Worm (Caenorhabditis elegans): ENCODE data around the gene acr-17.
A peak's percentile ranks its signal among the peaks of the same experiment; 100 is the strongest.
"Not testable (repeated sequence)": the region's sequence is repeated elsewhere in the genome, so short reads cannot be mapped to it uniquely, and the experiment has no call there.

acr-17 gene

DNA sequence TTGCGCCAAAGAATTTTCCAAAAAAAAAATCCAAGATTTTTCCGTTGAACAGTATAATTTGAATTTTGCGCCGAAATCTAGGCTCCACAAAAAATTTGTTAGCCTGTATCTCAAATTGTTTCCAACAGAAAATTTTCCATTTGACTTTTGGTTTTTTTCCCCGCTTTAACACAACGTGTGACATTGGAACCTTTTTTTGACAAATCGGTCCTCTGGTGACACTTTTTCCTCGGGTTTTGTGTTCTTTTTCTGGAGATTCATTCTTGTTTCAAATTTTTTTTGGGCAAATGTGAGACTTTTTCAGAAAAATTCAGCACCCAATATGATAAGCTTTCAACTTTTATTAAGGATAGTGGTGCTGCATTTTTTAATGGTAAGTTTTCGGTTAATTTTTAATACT, at the start of gene acr-17:
TSS of gene acr-17 (plus strand) at position 301 of the 400 bp plus-strand sequence.
- no peak for TF ChIP-seq W03F9.2 (tag; optimal IDR thresholded peaks at IDR 0.05)
- no peak for TF ChIP-seq him-1 (tag; optimal IDR thresholded peaks at IDR 0.05)
- TF ChIP-seq dao-5 (tag; optimal IDR thresholded peaks at IDR 0.05) = no peak

- not testable (repeated sequence) for TF ChIP-seq W03F9.2, him-1, dao-5 (tag; optimal IDR thresholded peaks at IDR 0.05)
These were observed 47.1 kb upstream of the acr-17 start, which contains the start of gene gst-10 for ce11 chrV:2561390-2561789. gst-10 (plus strand) TSS chrV:2561690.

DNA sequence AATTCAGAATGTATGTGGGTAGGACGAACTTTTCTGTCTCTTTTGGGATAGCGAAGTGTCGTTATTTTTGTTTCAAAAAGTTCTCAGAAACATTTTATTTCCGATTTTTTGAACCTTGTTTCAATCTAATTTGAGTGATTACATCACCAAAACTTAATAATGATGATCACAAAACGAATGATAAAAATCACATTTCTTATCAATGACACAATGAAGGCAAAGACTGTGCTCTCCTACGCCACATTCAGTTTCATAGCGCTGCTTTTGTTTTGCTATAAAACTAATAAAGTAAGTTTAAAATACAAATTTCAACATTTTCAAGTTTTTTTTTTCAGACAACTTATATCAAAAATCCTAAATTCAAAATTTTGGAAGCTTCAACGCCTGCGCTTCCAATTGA, 42.9 kb upstream of the acr-17 start, which contains the start of gene Y45G12C.1:
TSS of gene Y45G12C.1 (plus strand) at position 159 of the 400 bp plus-strand sequence.
- no peak for TF ChIP-seq dao-5 (tag; optimal IDR thresholded peaks at IDR 0.05)
- TF ChIP-seq W03F9.2 (tag; optimal IDR thresholded peaks at IDR 0.05) = no peak
- TF ChIP-seq him-1 (tag; optimal IDR thresholded peaks at IDR 0.05) = no peak

DNA sequence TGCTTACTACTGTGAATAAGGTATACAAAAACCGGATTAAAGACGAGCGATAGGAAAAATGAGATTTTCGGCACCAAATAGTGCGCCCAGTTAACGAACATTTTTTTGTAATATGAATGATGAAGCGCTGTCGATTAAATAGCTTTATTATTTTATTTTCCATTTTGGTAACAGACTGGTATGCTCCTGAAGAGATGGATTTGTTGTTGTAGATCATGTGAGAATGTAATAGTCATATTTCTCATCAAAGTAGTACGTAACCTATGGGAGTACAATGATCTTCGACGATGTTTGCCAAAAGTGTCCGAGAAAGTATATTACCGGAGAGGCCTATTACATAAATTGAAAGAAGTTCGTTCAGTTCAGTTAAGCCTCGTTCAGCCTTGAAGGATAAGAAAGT, 37.8 kb upstream of the acr-17 start, which contains the start of gene srj-19:
TSS of gene srj-19 (minus strand) at position 101 of the 400 bp plus-strand sequence.
- TF ChIP-seq W03F9.2 (tag; optimal IDR thresholded peaks at IDR 0.05) = no peak
- TF ChIP-seq him-1 (tag; optimal IDR thresholded peaks at IDR 0.05) = no peak
- no peak for TF ChIP-seq dao-5 (tag; optimal IDR thresholded peaks at IDR 0.05)

ce11 chrV:2573108-2573507, 35.3 kb upstream of the acr-17 start, which contains the start of gene srj-20:
srj-20 (minus strand) TSS chrV:2573208.
- no peak for TF ChIP-seq him-1 (tag; optimal IDR thresholded peaks at IDR 0.05)
- TF ChIP-seq W03F9.2 (tag; optimal IDR thresholded peaks at IDR 0.05) = no peak
- TF ChIP-seq dao-5 (tag; optimal IDR thresholded peaks at IDR 0.05) = no peak

ce11 chrV:2573881-2574280, 34.6 kb upstream of the acr-17 start, which contains the start of gene nhr-290:
nhr-290 (plus strand) TSS chrV:2574181.
- no peak for TF ChIP-seq W03F9.2 (tag; optimal IDR thresholded peaks at IDR 0.05)

- TF ChIP-seq him-1 (tag; optimal IDR thresholded peaks at IDR 0.05) = no peak
- TF ChIP-seq W03F9.2 (tag; optimal IDR thresholded peaks at IDR 0.05) = no peak
- no peak for TF ChIP-seq dao-5 (tag; optimal IDR thresholded peaks at IDR 0.05)
These were observed 32.7 kb upstream of the acr-17 start for ce11 chrV:2575716-2576115.

DNA sequence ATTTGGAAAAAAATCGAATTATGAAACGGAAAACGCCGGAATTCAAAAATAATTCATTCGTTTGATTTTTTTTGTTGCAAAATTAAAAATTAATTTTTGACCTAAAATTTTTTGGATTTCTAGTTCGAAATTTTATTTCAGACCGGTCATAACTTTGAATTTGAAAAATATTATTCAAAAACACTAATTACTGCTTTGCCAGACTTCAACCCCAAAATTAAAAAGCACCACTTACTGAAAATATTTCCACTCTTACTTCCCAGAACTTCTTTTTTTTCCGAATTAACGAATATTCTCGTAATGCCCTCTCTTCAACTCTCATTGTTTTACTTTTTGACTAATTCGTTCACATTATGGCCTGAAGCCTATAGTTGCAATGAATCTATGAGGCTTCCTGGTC, 30.8 kb upstream of the acr-17 start, which contains the start of gene srt-4:
TSS of gene srt-4 (plus strand) at position 301 of the 400 bp plus-strand sequence.
- TF ChIP-seq W03F9.2 (tag; optimal IDR thresholded peaks at IDR 0.05) = no peak
- TF ChIP-seq him-1 (tag; optimal IDR thresholded peaks at IDR 0.05) = no peak
- TF ChIP-seq dao-5 (tag; optimal IDR thresholded peaks at IDR 0.05) = no peak

DNA sequence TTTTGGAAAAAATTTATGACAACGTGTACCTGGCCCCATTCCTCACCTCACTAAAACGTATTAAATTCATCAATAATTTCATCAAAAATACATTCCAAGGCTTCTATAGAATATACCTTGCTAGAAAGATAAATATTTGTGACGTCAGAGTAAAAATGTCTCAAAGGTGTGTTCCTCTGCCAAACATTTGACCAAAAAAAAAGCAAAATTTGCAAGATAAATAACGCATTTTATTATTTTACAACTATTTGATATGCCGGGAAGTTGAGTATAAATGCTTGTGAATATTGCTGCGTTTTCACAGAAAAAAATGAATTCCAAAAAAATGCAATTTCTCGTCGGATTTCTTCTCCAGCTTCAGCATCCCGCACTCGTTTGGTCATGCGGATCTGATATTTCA, 27.9 kb upstream of the acr-17 start, which contains the start of gene C29G2.3:
TSS of gene C29G2.3 (plus strand) at position 301 of the 400 bp plus-strand sequence.
- TF ChIP-seq dao-5 (tag; optimal IDR thresholded peaks at IDR 0.05) = no peak

ce11 chrV:2585727-2586126, 22.7 kb upstream of the acr-17 start, which contains the start of gene C29G2.6:
C29G2.6 (minus strand) TSS chrV:2585908.
- TF ChIP-seq W03F9.2 (tag; optimal IDR thresholded peaks at IDR 0.05) (no peak), dao-5 (tag; optimal IDR thresholded peaks at IDR 0.05) (no peak), him-1 (tag; optimal IDR thresholded peaks at IDR 0.05) (no peak)

DNA sequence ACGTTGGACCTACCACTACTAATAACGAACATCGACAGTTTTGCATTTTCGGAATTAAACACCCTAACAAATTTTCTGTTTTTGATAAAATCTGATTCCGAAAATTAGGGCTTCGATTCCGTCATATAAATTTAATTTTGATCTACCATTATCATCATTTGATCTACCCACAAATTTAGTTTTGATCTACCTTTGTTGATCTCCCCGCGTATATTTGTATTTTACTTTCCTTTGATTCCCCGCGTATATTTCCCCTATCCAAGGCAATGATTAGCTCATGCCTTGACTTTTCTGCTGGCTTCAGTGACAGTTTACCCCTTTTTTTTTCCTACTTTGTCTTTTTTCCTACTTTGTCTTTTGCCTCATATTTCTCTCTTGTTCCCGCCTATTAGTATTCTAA, 18.6 kb upstream of the acr-17 start:
- TF ChIP-seq W03F9.2 (tag; optimal IDR thresholded peaks at IDR 0.05) = no peak

DNA sequence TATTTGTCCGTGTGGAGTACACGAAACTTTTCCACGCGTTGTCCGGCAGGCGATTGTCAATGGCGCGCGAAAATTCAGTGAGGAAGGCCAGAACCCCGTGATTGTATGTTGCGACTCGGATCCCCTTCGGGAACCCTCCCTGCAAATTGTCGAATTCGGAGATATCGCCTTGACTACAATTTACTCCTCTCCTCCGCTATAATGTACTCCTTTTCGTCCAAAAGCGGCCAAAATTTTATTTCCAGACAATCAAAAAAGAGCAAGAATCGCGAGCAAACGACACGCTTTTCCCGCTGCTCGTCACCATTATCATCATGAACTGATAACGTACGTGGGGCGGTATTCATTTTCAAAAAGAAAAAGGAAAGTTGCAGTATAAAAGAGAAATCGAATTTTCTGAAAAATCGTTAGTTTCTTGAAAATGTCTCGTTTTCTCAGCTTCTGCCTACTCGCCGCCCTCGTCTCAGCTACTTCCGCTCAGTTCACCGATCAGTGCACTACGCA, 16.2 kb upstream of the acr-17 start, which contains the start of gene irg-3:
TSS of gene irg-3 (plus strand) at position 419 of the 504 bp plus-strand sequence.
- no peak for TF ChIP-seq W03F9.2 (tag; optimal IDR thresholded peaks at IDR 0.05)
- TF ChIP-seq him-1 (tag; optimal IDR thresholded peaks at IDR 0.05) = no peak
- TF ChIP-seq dao-5 (tag; optimal IDR thresholded peaks at IDR 0.05) = no peak

DNA sequence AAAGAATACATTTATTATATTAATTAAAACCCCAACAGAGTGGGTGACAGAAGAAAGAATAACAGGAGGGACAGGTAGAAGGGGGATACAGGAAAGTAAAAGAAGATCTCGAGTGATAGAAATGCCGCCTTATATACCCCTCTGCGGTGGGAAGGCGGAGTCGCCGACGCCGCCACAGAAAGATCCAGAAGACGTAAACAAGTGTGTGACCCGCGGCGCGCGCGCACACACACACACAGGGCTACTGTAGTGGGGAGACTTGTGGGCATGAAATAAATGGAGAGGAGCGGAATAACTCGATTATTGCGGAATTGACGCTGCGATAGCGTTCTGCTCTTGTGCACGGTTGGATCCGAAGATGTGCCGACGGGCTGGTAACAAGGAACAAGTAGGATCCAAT, 12.7 kb upstream of the acr-17 start:
- TF ChIP-seq him-1 (tag; optimal IDR thresholded peaks at IDR 0.05) (no peak), W03F9.2 (tag; optimal IDR thresholded peaks at IDR 0.05) (no peak), dao-5 (tag; optimal IDR thresholded peaks at IDR 0.05) (no peak)

DNA sequence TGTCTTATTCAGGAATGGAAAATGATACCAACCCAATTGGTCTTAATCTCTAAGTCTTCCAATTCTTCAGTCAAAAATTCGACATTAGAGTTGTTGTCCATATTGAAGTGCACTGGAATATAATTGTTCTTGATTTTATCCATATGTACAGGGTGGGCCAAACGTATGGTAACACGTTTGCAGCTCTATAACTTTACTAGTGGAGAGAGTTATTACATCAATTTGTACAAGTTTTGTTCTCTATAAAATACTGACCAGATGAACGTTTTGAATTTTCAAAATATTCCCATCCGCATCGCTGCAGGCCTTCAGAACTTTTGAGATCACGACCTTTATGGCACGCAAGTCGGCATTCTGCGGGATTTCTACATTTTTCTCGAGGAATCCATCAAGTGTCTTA, 9.6 kb upstream of the acr-17 start, which contains the start of gene F53E10.5:
TSS of gene F53E10.5 (minus strand) at position 101 of the 400 bp plus-strand sequence.
- TF ChIP-seq dao-5, him-1, W03F9.2 (tag; optimal IDR thresholded peaks at IDR 0.05): not testable (repeated sequence)

- TF ChIP-seq dao-5 (tag; optimal IDR thresholded peaks at IDR 0.05) = no peak
- peak; percentile 64 for TF ChIP-seq W03F9.2 (tag; optimal IDR thresholded peaks at IDR 0.05)
- TF ChIP-seq him-1 (tag; optimal IDR thresholded peaks at IDR 0.05) = peak; percentile 39
These were observed 7.9 kb upstream of the acr-17 start for ce11 chrV:2600543-2600942.

All from whole organism, L4/young adult.